Worm (Caenorhabditis elegans): ENCODE results near the gene gar-2.

- no peak for TF ChIP-seq dao-5 (tag; optimal IDR thresholded peaks at IDR 0.05)
- no peak for TF ChIP-seq him-1 (tag; optimal IDR thresholded peaks at IDR 0.05)
- no peak for TF ChIP-seq W03F9.2 (tag; optimal IDR thresholded peaks at IDR 0.05)
Measured at ce11 chrIII:6351438-6351837, 42.3 kb downstream of the gar-2 start.
